Worm (Caenorhabditis elegans): Measurements from ENCODE around the gene K05F1.1.

The K05F1.1 gene

ce11 chrII:5838453-5838852 lies 37.3 kb downstream of the K05F1.1 start, which contains the start of gene ZK1248.15:
ZK1248.15 (minus strand) TSS chrII:5838553.
- TF ChIP-seq unc-62 (GFP tag; optimal IDR thresholded peaks at IDR 0.05 in 1 of 2): peak in 1 of 2 experiments; percentile 86
- TF ChIP-seq unc-62 (tag; optimal IDR thresholded peaks at IDR 0.05): no peak
- no peak for TF ChIP-seq ctbp-1 (GFP tag; IDR thresholded peaks at IDR 0.05)
- TF ChIP-seq duxl-1 (tag; optimal IDR thresholded peaks at IDR 0.05; ENCODE audit: poor library complexity): no peak

- TF ChIP-seq R02D3.7 (tag; optimal IDR thresholded peaks at IDR 0.05) (peak; percentile 88), snpc-4 (tag; optimal IDR thresholded peaks at IDR 0.05) (no peak), daf-16 (GFP tag; optimal IDR thresholded peaks at IDR 0.05) (no peak), daf-16 (tag; optimal IDR thresholded peaks at IDR 0.05) (peak; percentile 24), dpl-1 (GFP tag; optimal IDR thresholded peaks at IDR 0.05) (peak; percentile 12), ces-1 (GFP tag; optimal IDR thresholded peaks at IDR 0.05) (no peak), spr-3 (GFP tag; optimal IDR thresholded peaks at IDR 0.05) (no peak), mes-2 (tag; optimal IDR thresholded peaks at IDR 0.05; ENCODE audit: poor library complexity, severe bottlenecking) (peak; percentile 57), lsy-2 (tag; optimal IDR thresholded peaks at IDR 0.05) (peak in 1 of 2 experiments; percentile 54)
Measured at ce11 chrII:5839227-5839626, 38.0 kb downstream of the K05F1.1 start, which contains the start of gene ZK1248.19. ZK1248.19 (minus strand) TSS chrII:5839414.

ce11 chrII:5841053-5841547 lies 39.9 kb downstream of the K05F1.1 start, which contains the start of gene lec-5:
lec-5 (minus strand) TSS chrII:5841103.
- TF ChIP-seq nhr-11 (tag; optimal IDR thresholded peaks at IDR 0.05) (peak; percentile 34), zag-1 (tag; optimal IDR thresholded peaks at IDR 0.05) (no peak), snpc-1.2 (GFP tag; IDR thresholded peaks at IDR 0.05) (no peak), ceh-32 (tag; optimal IDR thresholded peaks at IDR 0.05; ENCODE audit: poor library complexity) (no peak), lir-3 (tag; optimal IDR thresholded peaks at IDR 0.05) (no peak), daf-16 (GFP tag; optimal IDR thresholded peaks at IDR 0.05) (peak in 1 of 2 experiments; percentile 94), daf-16 (tag; optimal IDR thresholded peaks at IDR 0.05) (no peak), fos-1 (tag; optimal IDR thresholded peaks at IDR 0.05) (no peak)

ce11 chrII:5841866-5842265 lies 40.7 kb downstream of the K05F1.1 start, which contains the start of gene nep-25:
nep-25 (plus strand) TSS chrII:5842240.
- TF ChIP-seq aha-1 (tag): peak; percentile 46
- TF ChIP-seq daf-16 (GFP tag; optimal IDR thresholded peaks at IDR 0.05): no peak
- no peak for TF ChIP-seq daf-16 (tag; optimal IDR thresholded peaks at IDR 0.05)
- no peak for TF ChIP-seq hmg-1.1 (GFP tag; IDR thresholded peaks at IDR 0.05)
- no peak for TF ChIP-seq hlh-11 (tag; optimal IDR thresholded peaks at IDR 0.05)
- no peak for TF ChIP-seq lin-13 (GFP tag; optimal IDR thresholded peaks at IDR 0.05)
- no peak for TF ChIP-seq ctbp-1 (GFP tag; IDR thresholded peaks at IDR 0.05)
- no peak for TF ChIP-seq dmd-8 (GFP tag; IDR thresholded peaks at IDR 0.05)
- no peak for TF ChIP-seq D1046.2 (GFP tag; IDR thresholded peaks at IDR 0.05)
- no peak for TF ChIP-seq daf-12 (tag; optimal IDR thresholded peaks at IDR 0.05)
- TF ChIP-seq nhr-41 (GFP tag; IDR thresholded peaks at IDR 0.05): no peak
- TF ChIP-seq unc-62 (GFP tag; optimal IDR thresholded peaks at IDR 0.05 in 1 of 2): peak in 1 of 2 experiments; percentile 90
- no peak for TF ChIP-seq unc-62 (tag; optimal IDR thresholded peaks at IDR 0.05)
- no peak for TF ChIP-seq ceh-20 (GFP tag; IDR thresholded peaks at IDR 0.05)

- TF ChIP-seq unc-62 (GFP tag; optimal IDR thresholded peaks at IDR 0.05 in 1 of 2) (peak; percentile 85 to 100), unc-62 (tag; optimal IDR thresholded peaks at IDR 0.05) (peak; percentile 50), mdl-1 (tag; optimal IDR thresholded peaks at IDR 0.05) (peak; percentile 94 to 95), daf-16 (GFP tag; optimal IDR thresholded peaks at IDR 0.05) (peak; percentile 89 to 97), daf-16 (tag; optimal IDR thresholded peaks at IDR 0.05) (peak; percentile 89), zfp-2 (tag; optimal IDR thresholded peaks at IDR 0.05) (peak; percentile 87), F44E2.7 (GFP tag; IDR thresholded peaks at IDR 0.05) (peak; percentile 78), lim-7 (GFP tag; IDR thresholded peaks at IDR 0.05) (peak; percentile 76), pha-4 (GFP tag; IDR thresholded peaks at IDR 0.05) (peak; percentile 99), pha-4 (tag; optimal IDR thresholded peaks at IDR 0.05) (peak; percentile 27), mes-2 (tag; optimal IDR thresholded peaks at IDR 0.05; ENCODE audit: poor library complexity, severe bottlenecking) (peak; percentile 96), gei-8 (GFP tag; optimal IDR thresholded peaks at IDR 0.05) (peak; percentile 94), zip-11 (GFP tag; IDR thresholded peaks at IDR 0.05) (0 out of 2 replicates have a peak, but pooled peaks have one; percentile 52), mep-1 (tag; optimal IDR thresholded peaks at IDR 0.05) (peak; percentile 99), Y105C5A.15 (GFP tag; IDR thresholded peaks at IDR 0.05) (peak; percentile 74; the same call in 1 of the 2 replicates), nhr-10 (tag; optimal IDR thresholded peaks at IDR 0.05) (peak; percentile 93), nhr-41 (GFP tag; IDR thresholded peaks at IDR 0.05) (peak; percentile 98), rbr-2 (tag; optimal IDR thresholded peaks at IDR 0.05) (peak; percentile 99), unc-39 (tag; optimal IDR thresholded peaks at IDR 0.05) (peak; percentile 75), dmd-8 (GFP tag; IDR thresholded peaks at IDR 0.05) (peak; percentile 83), ztf-11 (tag; optimal IDR thresholded peaks at IDR 0.05) (peak; percentile 47), Y48G9A.11 (GFP tag; IDR thresholded peaks at IDR 0.05) (peak; percentile 88)
Measured at ce11 chrII:5844694-5845129, 43.5 kb downstream of the K05F1.1 start.

Data from whole organism, L4 larva.